Worm (Caenorhabditis elegans) whole organism, L1 larva: ENCODE data around the gene C26D10.3.

ENCODE experiments used
- dpl-1 ChIP-seq, 3 experiments: fragments of 150-350 bp in 2 of 3; sonication (generic microtip) in 1 of 3; optimal IDR thresholded peaks; 2 replicates each; lab custom pipeline; 2014 to 2017; ENCODE audit warnings: missing biosample characterization in 3 of 3, missing genetic modification characterization in 3 of 3, missing genetic modification reagents in 3 of 3
- fkh-4 ChIP-seq: sonication (generic microtip); optimal IDR thresholded peaks from 2 replicates; lab custom pipeline; 2016; ENCODE audit warnings: missing compliant biosample characterization, missing genetic modification characterization, borderline replicate concordance
- unc-130 ChIP-seq: fragments of 150-350 bp; optimal IDR thresholded peaks from 2 replicates; lab custom pipeline; 2017; ENCODE audit warnings: missing biosample characterization, missing genetic modification characterization, inconsistent platforms

- TF ChIP-seq fkh-4 (tag; lab: Kevin White, UChicago) (no peak), dpl-1 (GFP tag; optimal IDR thresholded peaks at IDR 0.05; lab: Kevin White, UChicago) (no peak), unc-130 (tag; lab: Kevin White, UChicago) (no peak)
Observed at ce11 chrII:8312012-8312411, 13.2 kb upstream of the C26D10.3 start.
